Fruit fly (Drosophila melanogaster) whole organism, embryonic: ENCODE results near the gene TRAM.
A peak's percentile ranks its signal among the peaks of the same experiment; 100 is the strongest.

ENCODE experiments used
- C15 ChIP-seq: fragments of 200-800 bp; sonication (Bioruptor generic); IDR thresholded peaks from 3 replicates; pipeline ENCODE4 v1.3.6; 2022; ENCODE audit warnings: missing biosample characterization, missing genetic modification characterization
- CG12155 ChIP-seq: fragments of 200-800 bp; sonication (Bioruptor generic); optimal IDR thresholded peaks from 3 replicates; lab custom pipeline; 2016; ENCODE audit warnings: missing biosample characterization, missing genetic modification characterization
- CG13296 ChIP-seq: fragments of 200-800 bp; sonication (Bioruptor generic); optimal IDR thresholded peaks from 3 replicates; lab custom pipeline; 2018; ENCODE audit warnings: missing biosample characterization, mild to moderate bottlenecking, missing genetic modification characterization
- CG14860 ChIP-seq: fragments of 200-800 bp; sonication (Bioruptor generic); IDR thresholded peaks from 3 replicates; pipeline ENCODE4 v1.3.6; 2022; ENCODE audit warnings: missing biosample characterization, missing genetic modification characterization; ENCODE audit not compliant: partially characterized antibody
- CG16815 ChIP-seq: fragments of 200-800 bp; sonication (Bioruptor generic); optimal IDR thresholded peaks from 3 replicates; lab custom pipeline; 2017; ENCODE audit warnings: missing biosample characterization, mild to moderate bottlenecking, missing genetic modification characterization
- CG17328 ChIP-seq: fragments of 200-800 bp; sonication (Bioruptor generic); IDR thresholded peaks from 2 replicates; pipeline ENCODE4 v1.3.6; 2022; ENCODE audit warnings: missing biosample characterization, missing genetic modification characterization
- CG17385 ChIP-seq: fragments of 200-800 bp; sonication (Bioruptor generic); optimal IDR thresholded peaks from 3 replicates; lab custom pipeline; 2018; ENCODE audit warnings: missing biosample characterization, mild to moderate bottlenecking, missing genetic modification characterization
- CG18764 ChIP-seq: fragments of 200-800 bp; sonication (Bioruptor generic); optimal IDR thresholded peaks from 3 replicates; lab custom pipeline; 2016; ENCODE audit warnings: missing biosample characterization, missing genetic modification characterization
- CG2678 ChIP-seq: fragments of 200-800 bp; sonication (Bioruptor generic); optimal IDR thresholded peaks from 3 replicates; lab custom pipeline; 2019; ENCODE audit warnings: missing biosample characterization, mild to moderate bottlenecking, missing genetic modification characterization, moderate library complexity
- CG33557 ChIP-seq: fragments of 200-800 bp; sonication (Bioruptor generic); optimal IDR thresholded peaks from 2 replicates; lab custom pipeline; 2019; ENCODE audit warnings: missing biosample characterization, mild to moderate bottlenecking, missing genetic modification characterization, moderate library complexity
- CG4360 ChIP-seq: fragments of 200-800 bp; sonication (Bioruptor generic); IDR thresholded peaks from 2 replicates; pipeline ENCODE4 v1.3.6; 2022; ENCODE audit warnings: missing biosample characterization, missing genetic modification characterization
- CG6791 ChIP-seq: fragments of 200-800 bp; sonication (Bioruptor generic); IDR thresholded peaks from 3 replicates; pipeline ENCODE4 v1.3.6; 2022; ENCODE audit warnings: missing biosample characterization, missing genetic modification characterization; ENCODE audit not compliant: partially characterized antibody
- CG9727 ChIP-seq: fragments of 200-800 bp; sonication (Bioruptor generic); optimal IDR thresholded peaks from 3 replicates; lab custom pipeline; 2017; ENCODE audit warnings: missing biosample characterization, mild to moderate bottlenecking, missing genetic modification characterization
- CG9876 ChIP-seq: fragments of 200-800 bp; sonication (Bioruptor generic); optimal IDR thresholded peaks from 2 replicates; lab custom pipeline; 2016; ENCODE audit warnings: missing biosample characterization, missing genetic modification characterization
- Doc3 ChIP-seq: fragments of 200-800 bp; sonication (Bioruptor generic); IDR thresholded peaks from 3 replicates; pipeline ENCODE4 v1.3.6; 2022; ENCODE audit warnings: missing biosample characterization, missing genetic modification characterization; ENCODE audit not compliant: partially characterized antibody
- Eip74EF ChIP-seq, 2 experiments: fragments of 200-800 bp in 1 of 2; fragments of >200 bp in 1 of 2; sonication (Bioruptor generic) in 1 of 2; optimal IDR thresholded peaks; 2 replicates each; lab custom pipeline; 2017 to 2019; ENCODE audit warnings: missing biosample characterization in 2 of 2, missing genetic modification characterization in 2 of 2, mild to moderate bottlenecking in 1 of 2, moderate library complexity in 1 of 2
- Fer3 ChIP-seq: fragments of 200-800 bp; sonication (Bioruptor generic); optimal IDR thresholded peaks from 2 replicates; lab custom pipeline; 2018; ENCODE audit warnings: missing biosample characterization, mild to moderate bottlenecking, missing genetic modification characterization, moderate library complexity
- Hey ChIP-seq: fragments of 200-800 bp; sonication (Bioruptor generic); optimal IDR thresholded peaks from 3 replicates; lab custom pipeline; 2018; ENCODE audit warnings: missing biosample characterization, mild to moderate bottlenecking, missing genetic modification characterization
- HmgZ ChIP-seq: fragments of 200-800 bp; sonication (Bioruptor generic); optimal IDR thresholded peaks from 2 replicates; lab custom pipeline; 2018; ENCODE audit warnings: missing biosample characterization, mild to moderate bottlenecking, missing genetic modification characterization
- Jarid2 ChIP-seq: fragments of 200-800 bp; sonication (Bioruptor generic); optimal IDR thresholded peaks from 3 replicates; lab custom pipeline; 2017; ENCODE audit warnings: mild to moderate bottlenecking, missing biosample characterization, missing genetic modification reagents, missing genetic modification characterization
- MESR4 ChIP-seq: fragments of 200-800 bp; sonication (Bioruptor generic); optimal IDR thresholded peaks from 2 replicates; lab custom pipeline; 2018; ENCODE audit warnings: missing biosample characterization, mild to moderate bottlenecking, missing genetic modification characterization, moderate library complexity
- Mad ChIP-seq: fragments of 200-800 bp; sonication (Bioruptor generic); optimal IDR thresholded peaks from 2 replicates; lab custom pipeline; 2016; ENCODE audit warnings: missing biosample characterization, missing genetic modification characterization
- Mrtf ChIP-seq: fragments of 200-800 bp; sonication (Bioruptor generic); IDR thresholded peaks from 3 replicates; pipeline ENCODE4 v1.3.6; 2022; ENCODE audit warnings: missing biosample characterization, missing genetic modification characterization
- Nf-YC ChIP-seq: fragments of 200-800 bp; optimal IDR thresholded peaks from 3 replicates; lab custom pipeline; 2019; ENCODE audit warnings: missing biosample characterization, mild to moderate bottlenecking, missing genetic modification characterization, moderate library complexity
- Sin3A ChIP-seq: fragments of >200 bp; optimal IDR thresholded peaks from 2 replicates; lab custom pipeline; 2018
- Xbp1 ChIP-seq: fragments of 200-800 bp; sonication (Bioruptor generic); optimal IDR thresholded peaks from 3 replicates; lab custom pipeline; 2016; ENCODE audit warnings: missing biosample characterization, mild to moderate bottlenecking, missing genetic modification characterization
- ac ChIP-seq: fragments of 200-800 bp; sonication (Bioruptor generic); optimal IDR thresholded peaks from 3 replicates; lab custom pipeline; 2017; ENCODE audit warnings: missing biosample characterization, mild to moderate bottlenecking, missing genetic modification characterization
- al ChIP-seq: fragments of 200-800 bp; sonication (Bioruptor generic); IDR thresholded peaks from 2 replicates; pipeline ENCODE4 v1.3.6; 2022; ENCODE audit warnings: missing biosample characterization, missing genetic modification characterization
- ato ChIP-seq: fragments of 200-800 bp; sonication (Bioruptor generic); IDR thresholded peaks from 2 replicates; pipeline ENCODE4 v1.3.6; 2022; ENCODE audit warnings: missing biosample characterization, missing genetic modification characterization; ENCODE audit not compliant: partially characterized antibody
- az2 ChIP-seq: fragments of 200-800 bp; sonication (Bioruptor generic); optimal IDR thresholded peaks from 3 replicates; lab custom pipeline; 2016; ENCODE audit warnings: missing biosample characterization, missing genetic modification characterization
- cas ChIP-seq: fragments of 200-800 bp; sonication (Bioruptor generic); IDR thresholded peaks from 2 replicates; pipeline ENCODE4 v1.3.6; 2022; ENCODE audit warnings: missing biosample characterization, missing genetic modification characterization
- ci ChIP-seq: fragments of 200-800 bp; sonication (Bioruptor generic); IDR thresholded peaks from 3 replicates; pipeline ENCODE4 v1.3.6; 2022; ENCODE audit warnings: missing biosample characterization, missing genetic modification characterization
- dpn ChIP-seq, 2 experiments: fragments of 200-800 bp; sonication (Bioruptor generic); optimal IDR thresholded peaks; 3 replicates each; lab custom pipeline; 2016; ENCODE audit warnings: missing biosample characterization in 2 of 2, missing genetic modification characterization in 2 of 2
- en ChIP-seq: fragments of 200-800 bp; sonication (Bioruptor generic); optimal IDR thresholded peaks from 2 replicates; lab custom pipeline; 2016; ENCODE audit warnings: missing biosample characterization, missing genetic modification characterization
- fd102C ChIP-seq: fragments of 200-800 bp; sonication (Bioruptor generic); optimal IDR thresholded peaks from 2 replicates; lab custom pipeline; 2018; ENCODE audit warnings: missing biosample characterization, mild to moderate bottlenecking, missing genetic modification characterization, moderate library complexity
- ftz-f1 ChIP-seq: fragments of 200-800 bp; sonication (Bioruptor generic); optimal IDR thresholded peaks from 2 replicates; lab custom pipeline; 2016; ENCODE audit warnings: missing biosample characterization, missing genetic modification characterization
- fu2 ChIP-seq: fragments of 200-800 bp; sonication (Bioruptor generic); optimal IDR thresholded peaks from 2 replicates; lab custom pipeline; 2016; ENCODE audit warnings: missing biosample characterization, missing genetic modification characterization
- ham ChIP-seq: fragments of 200-800 bp; sonication (Bioruptor generic); IDR thresholded peaks from 2 replicates; pipeline ENCODE4 v1.3.6; 2022; ENCODE audit warnings: missing biosample characterization, missing genetic modification characterization
- hth ChIP-seq: fragments of >200 bp; optimal IDR thresholded peaks from 2 replicates; lab custom pipeline; 2017; ENCODE audit warnings: inconsistent platforms
- pfk ChIP-seq: fragments of 200-800 bp; sonication (Bioruptor generic); optimal IDR thresholded peaks from 2 replicates; lab custom pipeline; 2018; ENCODE audit warnings: missing biosample characterization, mild to moderate bottlenecking, missing genetic modification characterization, moderate library complexity
- prd ChIP-seq, 3 experiments: fragments of >200 bp in 2 of 3; fragments of 200-800 bp in 1 of 3; sonication (Bioruptor generic) in 1 of 3; optimal IDR thresholded peaks in 2 of 3; IDR thresholded peaks in 1 of 3; 2 replicates in 2 of 3; 3 replicates in 1 of 3; pipeline versions ENCODE4 v1.3.6 to Lab custom; 2017 to 2022; ENCODE audit warnings: missing biosample characterization in 1 of 3, missing genetic modification characterization in 1 of 3
- psq ChIP-seq: fragments of 200-800 bp; sonication (Bioruptor generic); optimal IDR thresholded peaks from 2 replicates; lab custom pipeline; 2017; ENCODE audit warnings: missing biosample characterization, missing genetic modification characterization
- pzg ChIP-seq: fragments of 200-800 bp; sonication (Bioruptor generic); optimal IDR thresholded peaks from 3 replicates; lab custom pipeline; 2018; ENCODE audit warnings: missing biosample characterization, mild to moderate bottlenecking, missing genetic modification characterization, moderate library complexity
- salm ChIP-seq: fragments of 200-800 bp; sonication (Bioruptor generic); optimal IDR thresholded peaks from 2 replicates; lab custom pipeline; 2018; ENCODE audit warnings: missing biosample characterization, mild to moderate bottlenecking, missing genetic modification characterization
- seq ChIP-seq: fragments of 200-800 bp; sonication (Bioruptor generic); IDR thresholded peaks from 2 replicates; pipeline ENCODE4 v1.3.6; 2022; ENCODE audit warnings: missing biosample characterization, missing genetic modification characterization
- stc ChIP-seq: fragments of 200-800 bp; sonication (Bioruptor generic); IDR thresholded peaks from 2 replicates; pipeline ENCODE4 v1.3.6; 2022; ENCODE audit warnings: missing biosample characterization, missing genetic modification characterization
- tup ChIP-seq: fragments of 200-800 bp; sonication (Bioruptor generic); optimal IDR thresholded peaks from 2 replicates; lab custom pipeline; 2016; ENCODE audit warnings: missing biosample characterization, mild to moderate bottlenecking, missing genetic modification characterization, moderate library complexity
- unc-4 ChIP-seq: fragments of 200-800 bp; sonication (Bioruptor generic); IDR thresholded peaks from 2 replicates; pipeline ENCODE4 v1.3.6; 2022; ENCODE audit warnings: missing biosample characterization, missing genetic modification characterization; ENCODE audit not compliant: partially characterized antibody
- vvl ChIP-seq: fragments of 200-800 bp; sonication (Bioruptor generic); IDR thresholded peaks from 2 replicates; pipeline ENCODE4 v1.3.6; 2022; ENCODE audit warnings: missing biosample characterization, missing genetic modification characterization

TRAM gene

DNA sequence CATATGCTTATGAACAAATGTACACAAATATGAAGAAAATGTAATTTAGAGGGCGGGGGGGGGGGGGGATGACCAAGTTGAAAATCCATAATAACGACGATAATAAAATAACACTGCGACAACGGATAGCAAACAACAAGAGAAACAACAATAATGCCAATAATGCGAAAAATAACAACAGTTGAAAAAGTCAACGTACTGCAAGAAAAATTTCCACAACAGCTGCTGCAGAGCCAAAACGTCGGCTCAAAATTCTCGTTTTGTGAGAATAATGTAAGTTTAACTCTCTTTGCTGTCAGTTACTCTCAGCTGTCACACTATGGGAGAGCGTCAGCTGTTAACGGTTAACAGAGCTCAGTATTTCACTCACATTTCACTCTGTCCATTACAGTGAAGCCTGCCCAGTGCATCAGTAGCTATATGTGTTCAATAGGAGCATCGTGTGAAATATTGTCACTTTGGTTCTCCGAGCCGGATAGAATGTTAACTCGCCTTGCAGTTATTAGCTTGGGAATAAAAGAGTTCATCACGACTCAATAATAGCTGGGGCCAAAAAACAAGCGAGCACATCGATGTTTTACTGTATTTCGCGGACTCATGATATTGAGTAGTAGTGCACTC, 34.2 kb upstream of the TRAM start (continued):
- peak; percentile 85 for TF ChIP-seq ci (GFP tag; lab: Robert Waterston, UW)
- TF ChIP-seq vvl (GFP tag; lab: Robert Waterston, UW), result peak; percentile 89
- TF ChIP-seq pzg (GFP tag; lab: Kevin White, UChicago), result no peak
- no peak for TF ChIP-seq ham (GFP tag; lab: Robert Waterston, UW)
- TF ChIP-seq Sin3A, result no peak
- TF ChIP-seq Mrtf (GFP tag; lab: Robert Waterston, UW), result peak; percentile 88
- peak; percentile 57 for TF ChIP-seq CG18764 (GFP tag; lab: Kevin White, UChicago)
- TF ChIP-seq CG13296 (GFP tag; lab: Kevin White, UChicago), result peak; percentile 74
- peak; percentile 66 for TF ChIP-seq en (GFP tag; lab: Kevin White, UChicago)
- TF ChIP-seq unc-4 (GFP tag; lab: Robert Waterston, UW), result no peak
- TF ChIP-seq psq (GFP tag; lab: Kevin White, UChicago), result peak; percentile 13
- TF ChIP-seq CG33557, result peak; percentile 29
- TF ChIP-seq salm, result peak; percentile 53
- no peak for TF ChIP-seq Hey
- peak; percentile 83 for TF ChIP-seq seq (GFP tag; lab: Robert Waterston, UW)
- TF ChIP-seq ftz-f1 (GFP tag; lab: Kevin White, UChicago), result no peak
- TF ChIP-seq Mad (GFP tag; lab: Kevin White, UChicago), result peak; percentile 67
- TF ChIP-seq dpn (GFP tag; optimal IDR thresholded peaks at IDR 0.05; lab: Kevin White, UChicago), result peak; percentile 75 to 91
- TF ChIP-seq ac (GFP tag; lab: Kevin White, UChicago), result peak; percentile 31
- peak in 1 of 2 experiments; percentile 49 for TF ChIP-seq Eip74EF (GFP tag; optimal IDR thresholded peaks at IDR 0.05; lab: Kevin White, UChicago)
- TF ChIP-seq Nf-YC (tag; lab: Kevin White, UChicago), result peak; percentile 60
- TF ChIP-seq Fer3 (tag; lab: Kevin White, UChicago), result peak; percentile 79
- TF ChIP-seq CG17385, result peak; percentile 76
- peak; percentile 82 for TF ChIP-seq az2 (GFP tag; lab: Kevin White, UChicago)
- TF ChIP-seq cas (GFP tag; lab: Robert Waterston, UW), result no peak
- no peak for TF ChIP-seq hth (lab: Kevin White, UChicago)
- TF ChIP-seq al (GFP tag; lab: Robert Waterston, UW), result peak; percentile 52; the same call in 1 of the 2 replicates
- peak; percentile 86 for TF ChIP-seq CG2678 (tag; lab: Kevin White, UChicago)
- peak; percentile 20 for TF ChIP-seq tup (GFP tag; lab: Kevin White, UChicago)
- peak; percentile 74 for TF ChIP-seq HmgZ (tag; lab: Kevin White, UChicago)
- TF ChIP-seq CG17328, result peak; percentile 87
- peak; percentile 74 for TF ChIP-seq stc (GFP tag; lab: Robert Waterston, UW)
- peak; percentile 10 for TF ChIP-seq MESR4 (GFP tag; lab: Kevin White, UChicago)
- no peak for TF ChIP-seq prd (optimal IDR thresholded peaks at IDR 0.05; lab: Kevin White, UChicago)
- peak; percentile 86 for TF ChIP-seq prd (GFP tag; IDR thresholded peaks at IDR 0.05; lab: Robert Waterston, UW)
- TF ChIP-seq CG4360 (GFP tag; lab: Robert Waterston, UW), result 0 out of 2 replicates have a peak, but pooled peaks have one; percentile 23
- TF ChIP-seq CG14860 (GFP tag; lab: Robert Waterston, UW), result no peak
- TF ChIP-seq ato (GFP tag; lab: Robert Waterston, UW), result no peak
- peak; percentile 42 for TF ChIP-seq fu2 (GFP tag; lab: Kevin White, UChicago)
- TF ChIP-seq fd102C (GFP tag; lab: Kevin White, UChicago), result peak; percentile 17
- TF ChIP-seq CG6791 (GFP tag; lab: Robert Waterston, UW), result no peak
- peak; percentile 59 for TF ChIP-seq CG9727 (GFP tag; lab: Kevin White, UChicago)
- TF ChIP-seq Doc3 (GFP tag; lab: Robert Waterston, UW), result no peak
- peak; percentile 60 for TF ChIP-seq CG16815 (GFP tag; lab: Kevin White, UChicago)
- peak; percentile 69 for TF ChIP-seq CG9876
- TF ChIP-seq CG12155 (GFP tag; lab: Kevin White, UChicago), result peak; percentile 67
- peak; percentile 86 for TF ChIP-seq Xbp1 (GFP tag; lab: Kevin White, UChicago)
- TF ChIP-seq C15 (GFP tag; lab: Robert Waterston, UW), result no peak
- TF ChIP-seq Jarid2, result peak; percentile 22
- TF ChIP-seq pfk, result no peak
